Fruit fly (Drosophila melanogaster) whole organism, embryonic: ENCODE measurements around the gene Kr-h2.

ENCODE experiments used
- Antp ChIP-seq: fragments of 200-800 bp; sonication (Bioruptor generic); optimal IDR thresholded peaks from 3 replicates; lab custom pipeline; 2016; ENCODE audit warnings: missing biosample characterization, missing genetic modification characterization
- Bdp1 ChIP-seq: fragments of 200-800 bp; sonication (Bioruptor generic); optimal IDR thresholded peaks from 3 replicates; lab custom pipeline; 2016; ENCODE audit warnings: missing biosample characterization, missing genetic modification characterization
- C15 ChIP-seq: fragments of 200-800 bp; sonication (Bioruptor generic); IDR thresholded peaks from 3 replicates; pipeline ENCODE4 v1.3.6; 2022; ENCODE audit warnings: missing biosample characterization, missing genetic modification characterization
- CG11085 ChIP-seq: fragments of 200-800 bp; sonication (Bioruptor generic); IDR thresholded peaks from 2 replicates; pipeline ENCODE4 v1.3.6; 2022; ENCODE audit warnings: missing biosample characterization, missing genetic modification characterization
- CG11093 ChIP-seq: fragments of 200-800 bp; sonication (Bioruptor generic); IDR thresholded peaks from 3 replicates; pipeline ENCODE4 v1.3.6; 2022; ENCODE audit warnings: missing biosample characterization, missing genetic modification characterization
- CG12104 ChIP-seq: fragments of 200-800 bp; sonication (Bioruptor generic); optimal IDR thresholded peaks from 3 replicates; lab custom pipeline; 2016; ENCODE audit warnings: missing biosample characterization, missing genetic modification characterization
- CG12744 ChIP-seq: fragments of 200-800 bp; sonication (Bioruptor generic); optimal IDR thresholded peaks from 2 replicates; lab custom pipeline; 2016; ENCODE audit warnings: missing biosample characterization, missing genetic modification characterization
- CG13287 ChIP-seq: fragments of 200-800 bp; sonication (Bioruptor generic); IDR thresholded peaks from 2 replicates; pipeline ENCODE4 v1.3.6; 2022; ENCODE audit warnings: missing biosample characterization, missing genetic modification characterization; ENCODE audit not compliant: partially characterized antibody
- CG14441 ChIP-seq: fragments of 200-800 bp; sonication (Bioruptor generic); IDR thresholded peaks from 2 replicates; pipeline ENCODE4 v1.3.6; 2022; ENCODE audit warnings: missing biosample characterization, missing genetic modification characterization
- CG15514 ChIP-seq: fragments of 200-800 bp; sonication (Bioruptor generic); optimal IDR thresholded peaks from 3 replicates; lab custom pipeline; 2017; ENCODE audit warnings: missing biosample characterization, missing genetic modification characterization, mild to moderate bottlenecking, moderate library complexity, missing genetic modification reagents
- CG15696 ChIP-seq: fragments of 200-800 bp; sonication (Bioruptor generic); optimal IDR thresholded peaks from 2 replicates; lab custom pipeline; 2019; ENCODE audit warnings: missing biosample characterization, mild to moderate bottlenecking, missing genetic modification characterization, moderate library complexity
- CG16813 ChIP-seq: fragments of 200-800 bp; sonication (Bioruptor generic); IDR thresholded peaks from 3 replicates; pipeline ENCODE4 v1.3.6; 2022; ENCODE audit warnings: missing biosample characterization, missing genetic modification characterization; ENCODE audit not compliant: partially characterized antibody
- CG17328 ChIP-seq: fragments of 200-800 bp; sonication (Bioruptor generic); IDR thresholded peaks from 2 replicates; pipeline ENCODE4 v1.3.6; 2022; ENCODE audit warnings: missing biosample characterization, missing genetic modification characterization
- CG17385 ChIP-seq: fragments of 200-800 bp; sonication (Bioruptor generic); optimal IDR thresholded peaks from 3 replicates; lab custom pipeline; 2018; ENCODE audit warnings: missing biosample characterization, mild to moderate bottlenecking, missing genetic modification characterization
- CG17912 ChIP-seq: fragments of 200-800 bp; sonication (Bioruptor generic); optimal IDR thresholded peaks from 2 replicates; lab custom pipeline; 2018; ENCODE audit warnings: missing biosample characterization, mild to moderate bottlenecking, missing genetic modification characterization
- CG18011 ChIP-seq: fragments of 200-800 bp; sonication (Bioruptor generic); optimal IDR thresholded peaks from 2 replicates; lab custom pipeline; 2017; ENCODE audit warnings: missing biosample characterization, missing genetic modification characterization, mild to moderate bottlenecking, moderate library complexity, missing genotype
- CG2875 ChIP-seq: fragments of 200-800 bp; sonication (Bioruptor generic); optimal IDR thresholded peaks from 2 replicates; lab custom pipeline; 2017; ENCODE audit warnings: missing biosample characterization, mild to moderate bottlenecking, missing genetic modification characterization, missing genetic modification reagents
- CG42726 ChIP-seq: fragments of 200-800 bp; sonication (Bioruptor generic); IDR thresholded peaks from 2 replicates; pipeline ENCODE4 v1.3.6; 2022; ENCODE audit warnings: missing biosample characterization, missing genetic modification characterization; ENCODE audit not compliant: partially characterized antibody
- CG7357 ChIP-seq: fragments of 200-800 bp; sonication (Bioruptor generic); IDR thresholded peaks from 3 replicates; pipeline ENCODE4 v1.3.6; 2022; ENCODE audit warnings: missing biosample characterization, missing genetic modification characterization
- CG8290 ChIP-seq, 3 experiments: fragments of 200-800 bp; sonication (Bioruptor generic); optimal IDR thresholded peaks; 2 replicates each; lab custom pipeline; 2016 to 2019; ENCODE audit warnings: missing biosample characterization in 3 of 3, missing genetic modification characterization in 3 of 3, mild to moderate bottlenecking in 2 of 3, moderate library complexity in 1 of 3
- CG8359 ChIP-seq: fragments of 200-800 bp; sonication (Bioruptor generic); optimal IDR thresholded peaks from 2 replicates; lab custom pipeline; 2017; ENCODE audit warnings: missing biosample characterization, mild to moderate bottlenecking, missing genetic modification characterization, borderline replicate concordance
- CkIIα-i1 ChIP-seq: fragments of 200-800 bp; sonication (Bioruptor generic); IDR thresholded peaks from 2 replicates; pipeline ENCODE4 v1.3.6; 2022; ENCODE audit warnings: missing biosample characterization, missing genetic modification characterization
- CrebB ChIP-seq: fragments of 200-800 bp; sonication (Bioruptor generic); optimal IDR thresholded peaks from 3 replicates; lab custom pipeline; 2018; ENCODE audit warnings: missing biosample characterization, mild to moderate bottlenecking, missing genetic modification characterization
- D19A ChIP-seq: fragments of 200-800 bp; optimal IDR thresholded peaks from 3 replicates; lab custom pipeline; 2019; ENCODE audit warnings: missing biosample characterization, mild to moderate bottlenecking, missing genetic modification characterization, moderate library complexity
- Dek ChIP-seq: fragments of 200-800 bp; sonication (Bioruptor generic); optimal IDR thresholded peaks from 3 replicates; lab custom pipeline; 2019; ENCODE audit warnings: missing biosample characterization, mild to moderate bottlenecking, missing genetic modification characterization, moderate library complexity
- Doc3 ChIP-seq: fragments of 200-800 bp; sonication (Bioruptor generic); IDR thresholded peaks from 3 replicates; pipeline ENCODE4 v1.3.6; 2022; ENCODE audit warnings: missing biosample characterization, missing genetic modification characterization; ENCODE audit not compliant: partially characterized antibody
- HLH54F ChIP-seq: fragments of 200-800 bp; sonication (Bioruptor generic); optimal IDR thresholded peaks from 3 replicates; lab custom pipeline; 2016; ENCODE audit warnings: missing biosample characterization, missing genetic modification characterization
- HmgD ChIP-seq: fragments of 200-800 bp; sonication (Bioruptor generic); optimal IDR thresholded peaks from 3 replicates; lab custom pipeline; 2016; ENCODE audit warnings: missing biosample characterization, missing genetic modification characterization
- Hmx ChIP-seq: fragments of 200-800 bp; sonication (Bioruptor generic); optimal IDR thresholded peaks from 2 replicates; lab custom pipeline; 2016; ENCODE audit warnings: missing biosample characterization, missing genetic modification characterization
- Hr78 ChIP-seq, 2 experiments: fragments of 200-800 bp in 1 of 2; fragments of >200 bp in 1 of 2; sonication (Bioruptor generic) in 1 of 2; optimal IDR thresholded peaks; 2 replicates each; lab custom pipeline; 2017 to 2019; ENCODE audit warnings: missing biosample characterization in 2 of 2, missing genetic modification characterization in 2 of 2, mild to moderate bottlenecking in 1 of 2, moderate library complexity in 1 of 2
- Neu2 ChIP-seq: fragments of 200-800 bp; sonication (Bioruptor generic); optimal IDR thresholded peaks from 3 replicates; lab custom pipeline; 2016; ENCODE audit warnings: missing biosample characterization, missing genetic modification characterization, borderline replicate concordance
- Sry-δ ChIP-seq: fragments of 200-800 bp; sonication (Bioruptor generic); optimal IDR thresholded peaks from 2 replicates; lab custom pipeline; 2016; ENCODE audit warnings: missing biosample characterization, missing genetic modification characterization
- Trl ChIP-seq, 3 experiments: fragments of >200 bp in 2 of 3; fragments of 200-800 bp in 1 of 3; sonication (Bioruptor generic) in 1 of 3; optimal IDR thresholded peaks; 2 replicates in 1 of 3; 3 replicates in 2 of 3; lab custom pipeline; 2016 to 2017; ENCODE audit warnings: missing biosample characterization in 1 of 3, missing genetic modification characterization in 1 of 3
- grau ChIP-seq: fragments of 200-800 bp; optimal IDR thresholded peaks from 3 replicates; lab custom pipeline; 2019; ENCODE audit warnings: missing biosample characterization, mild to moderate bottlenecking, missing genetic modification characterization, moderate library complexity
- insv ChIP-seq, 2 experiments: fragments of 200-800 bp; sonication (Bioruptor generic); optimal IDR thresholded peaks; 3 replicates each; lab custom pipeline; 2016 to 2018; ENCODE audit warnings: missing biosample characterization in 2 of 2, missing genetic modification characterization in 2 of 2
- jigr1 ChIP-seq: fragments of 200-800 bp; sonication (Bioruptor generic); IDR thresholded peaks from 3 replicates; pipeline ENCODE4 v1.3.6; 2022; ENCODE audit warnings: missing biosample characterization, missing genetic modification characterization
- kah ChIP-seq: fragments of 200-800 bp; sonication (Bioruptor generic); optimal IDR thresholded peaks from 2 replicates; lab custom pipeline; 2018; ENCODE audit warnings: missing biosample characterization, mild to moderate bottlenecking, missing genetic modification characterization
- kay ChIP-seq: fragments of 200-800 bp; sonication (Bioruptor generic); optimal IDR thresholded peaks from 2 replicates; lab custom pipeline; 2016; ENCODE audit warnings: missing biosample characterization, missing genetic modification characterization
- lilli ChIP-seq: fragments of 200-800 bp; sonication (Bioruptor generic); optimal IDR thresholded peaks from 3 replicates; lab custom pipeline; 2016; ENCODE audit warnings: missing biosample characterization, missing genetic modification characterization
- odd ChIP-seq: fragments of 200-800 bp; sonication (Bioruptor generic); optimal IDR thresholded peaks from 2 replicates; lab custom pipeline; 2017; ENCODE audit warnings: missing biosample characterization, mild to moderate bottlenecking, missing genetic modification characterization
- otp ChIP-seq: fragments of 200-800 bp; sonication (Bioruptor generic); IDR thresholded peaks from 3 replicates; pipeline ENCODE4, ENCODE4 v1.3.6; 2022; ENCODE audit warnings: missing biosample characterization, missing genetic modification characterization
- pb ChIP-seq: fragments of 200-800 bp; sonication (Bioruptor generic); optimal IDR thresholded peaks from 3 replicates; lab custom pipeline; 2016; ENCODE audit warnings: missing biosample characterization, missing genetic modification characterization
- sc ChIP-seq, 3 experiments: fragments of >200 bp in 2 of 3; fragments of 200-800 bp in 1 of 3; sonication (Bioruptor generic) in 1 of 3; optimal IDR thresholded peaks; 2 replicates in 2 of 3; 3 replicates in 1 of 3; lab custom pipeline; 2017; ENCODE audit warnings: mild to moderate bottlenecking in 1 of 3, missing biosample characterization in 1 of 3, missing genetic modification characterization in 1 of 3, missing genetic modification reagents in 1 of 3
- tap ChIP-seq: fragments of 200-800 bp; optimal IDR thresholded peaks from 3 replicates; lab custom pipeline; 2019; ENCODE audit warnings: missing biosample characterization, mild to moderate bottlenecking, missing genetic modification characterization, moderate library complexity
- tx ChIP-seq: fragments of 200-800 bp; sonication (Bioruptor generic); optimal IDR thresholded peaks from 2 replicates; lab custom pipeline; 2016; ENCODE audit warnings: missing biosample characterization, missing genetic modification characterization
- zen ChIP-seq: fragments of 200-800 bp; sonication (Bioruptor generic); optimal IDR thresholded peaks from 3 replicates; lab custom pipeline; 2018; ENCODE audit warnings: missing biosample characterization, mild to moderate bottlenecking, missing genetic modification characterization, moderate library complexity
- zen2 ChIP-seq: fragments of 200-800 bp; sonication (Bioruptor generic); IDR thresholded peaks from 3 replicates; pipeline ENCODE4 v1.3.6; 2022; ENCODE audit warnings: missing biosample characterization, missing genetic modification characterization; ENCODE audit not compliant: partially characterized antibody
- zf30C ChIP-seq: fragments of 200-800 bp; sonication (Bioruptor generic); optimal IDR thresholded peaks from 3 replicates; lab custom pipeline; 2018; ENCODE audit warnings: missing biosample characterization, mild to moderate bottlenecking, missing genetic modification characterization

Gene Kr-h2

DNA sequence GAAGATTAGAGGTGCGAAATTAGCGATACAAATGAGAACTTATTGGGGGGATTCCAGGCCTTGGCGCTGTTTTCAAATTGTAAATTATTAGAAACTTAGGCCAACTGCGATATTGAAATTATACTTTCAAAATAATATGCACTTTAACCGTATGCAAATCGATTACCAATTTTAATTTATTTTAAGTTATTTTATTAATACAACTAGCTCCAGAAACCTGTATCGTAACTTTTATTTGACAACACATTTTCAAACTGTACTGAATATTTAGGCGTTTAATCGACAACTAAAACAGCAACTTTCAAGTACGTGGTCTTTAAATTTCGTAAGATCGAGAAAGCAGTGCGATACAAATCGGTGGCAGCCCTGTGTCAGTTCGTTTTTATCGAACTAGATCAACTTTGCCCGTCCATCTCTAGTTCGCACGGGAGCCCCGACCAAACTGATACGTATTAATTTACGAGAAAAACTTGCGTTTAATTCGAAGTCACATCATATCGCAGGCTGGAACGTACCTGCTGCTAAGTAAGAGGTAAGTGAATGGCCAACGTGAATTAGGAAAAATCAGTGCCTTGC lies at the start of gene Kr-h2, which contains the start of gene CG9154 (continued):
- no peak for TF ChIP-seq CG2875 (GFP tag; lab: Kevin White, UChicago)
- TF ChIP-seq Doc3 (GFP tag; lab: Robert Waterston, UW): peak; percentile 44; the same call in 2 of the 3 replicates
- TF ChIP-seq lilli (GFP tag; lab: Kevin White, UChicago): peak; percentile 36
- TF ChIP-seq D19A (tag; lab: Kevin White, UChicago): no peak
- TF ChIP-seq Hr78 (GFP tag; optimal IDR thresholded peaks at IDR 0.05; lab: Kevin White, UChicago): no peak
- TF ChIP-seq CG15696: peak; percentile 13
- TF ChIP-seq kay (GFP tag; lab: Kevin White, UChicago): no peak
- no peak for TF ChIP-seq tx
- TF ChIP-seq Sry-δ (GFP tag; lab: Kevin White, UChicago): peak; percentile 93
- peak; percentile 39; the same call in 1 of the 3 replicates for TF ChIP-seq zen2 (GFP tag; lab: Robert Waterston, UW)
- TF ChIP-seq CG17328 (GFP tag; lab: Robert Waterston, UW): no peak
- TF ChIP-seq HLH54F (GFP tag; lab: Kevin White, UChicago): peak; percentile 15
- peak; percentile 34 for TF ChIP-seq zen (tag; lab: Kevin White, UChicago)
- no peak for TF ChIP-seq Hmx
- TF ChIP-seq odd (GFP tag; lab: Kevin White, UChicago): no peak
- TF ChIP-seq CG15514 (GFP tag; lab: Kevin White, UChicago): peak; percentile 100
- TF ChIP-seq insv (GFP tag; optimal IDR thresholded peaks at IDR 0.05; lab: Kevin White, UChicago): peak in 1 of 2 experiments; percentile 9
- no peak for TF ChIP-seq Trl (optimal IDR thresholded peaks at IDR 0.05; lab: Kevin White, UChicago)
- no peak for TF ChIP-seq Trl (GFP tag; optimal IDR thresholded peaks at IDR 0.05; lab: Kevin White, UChicago)
- TF ChIP-seq CG14441: no peak
- TF ChIP-seq HmgD (GFP tag; lab: Kevin White, UChicago): no peak
- TF ChIP-seq grau: peak; percentile 55
- no peak for TF ChIP-seq CG17385 (GFP tag; lab: Kevin White, UChicago)
- no peak for TF ChIP-seq pb (GFP tag; lab: Kevin White, UChicago)
- no peak for TF ChIP-seq CrebB (tag; lab: Kevin White, UChicago)
- no peak for TF ChIP-seq CG11085 (GFP tag; lab: Robert Waterston, UW)
- no peak for TF ChIP-seq CG17912 (GFP tag; lab: Kevin White, UChicago)
- TF ChIP-seq Neu2 (GFP tag; lab: Kevin White, UChicago): no peak
- TF ChIP-seq CG42726 (GFP tag; lab: Robert Waterston, UW): peak; percentile 69
- peak; percentile 54; the same call in 1 of the 3 replicates for TF ChIP-seq jigr1
- TF ChIP-seq Bdp1 (GFP tag; lab: Kevin White, UChicago): no peak
- TF ChIP-seq CG12744: no peak
- TF ChIP-seq CG18011 (GFP tag; lab: Kevin White, UChicago): peak; percentile 41
- peak; percentile 32 for TF ChIP-seq Antp (GFP tag; lab: Kevin White, UChicago)
- no peak for TF ChIP-seq CG7357 (GFP tag; lab: Robert Waterston, UW)
- TF ChIP-seq CG11093: no peak
- no peak for TF ChIP-seq otp (GFP tag; lab: Robert Waterston, UW)
- TF ChIP-seq CG13287 (GFP tag; lab: Robert Waterston, UW): peak; percentile 64
- TF ChIP-seq sc (optimal IDR thresholded peaks at IDR 0.05; lab: Kevin White, UChicago): no peak
- no peak for TF ChIP-seq sc (GFP tag; optimal IDR thresholded peaks at IDR 0.05; lab: Kevin White, UChicago)
- no peak for TF ChIP-seq C15 (GFP tag; lab: Robert Waterston, UW)
- TF ChIP-seq tap (tag; lab: Kevin White, UChicago): no peak
- no peak for TF ChIP-seq CG8359 (GFP tag; lab: Kevin White, UChicago)
- no peak for TF ChIP-seq zf30C (GFP tag; lab: Kevin White, UChicago)
- TF ChIP-seq CG16813 (GFP tag; lab: Robert Waterston, UW): peak; percentile 73
- no peak for TF ChIP-seq CG8290 (GFP tag; optimal IDR thresholded peaks at IDR 0.05; lab: Kevin White, UChicago)
- TF ChIP-seq CG8290 (tag; optimal IDR thresholded peaks at IDR 0.05; lab: Kevin White, UChicago): peak in 1 of 2 experiments; percentile 48
- no peak for TF ChIP-seq kah (GFP tag; lab: Kevin White, UChicago)
- peak; percentile 76 for TF ChIP-seq Dek (tag; lab: Kevin White, UChicago)
- no peak for TF ChIP-seq CG12104 (GFP tag; lab: Kevin White, UChicago)
- TF ChIP-seq CkIIα-i1 (GFP tag; lab: Robert Waterston, UW): no peak
